Worm (Caenorhabditis elegans) whole organism, mixed stage, embryonic: ENCODE results near the gene Y102F5A.1.

Experiments
- ceh-43 ChIP-seq: fragments of 200-800 bp; sonication (Bioruptor generic); optimal IDR thresholded peaks from 2 replicates; lab custom pipeline; 2018; ENCODE audit warnings: mild to moderate bottlenecking, missing genetic modification characterization, moderate library complexity, missing compliant biosample characterization
- flh-1 ChIP-seq: fragments of 200-800 bp; sonication (Bioruptor generic); optimal IDR thresholded peaks from 2 replicates; lab custom pipeline; 2018; ENCODE audit warnings: mild to moderate bottlenecking, missing genetic modification characterization, moderate library complexity, missing compliant biosample characterization
- mab-5 ChIP-seq: fragments of 150-350 bp; optimal IDR thresholded peaks from 2 replicates; lab custom pipeline; 2014; ENCODE audit warnings: missing biosample characterization, missing genetic modification characterization
- nhr-237 ChIP-seq: fragments of 150-350 bp; optimal IDR thresholded peaks from 2 replicates; lab custom pipeline; 2014; ENCODE audit warnings: missing biosample characterization, missing genetic modification characterization
- pha-4 ChIP-seq: fragments of 150-350 bp; optimal IDR thresholded peaks from 2 replicates; lab custom pipeline; 2018; ENCODE audit warnings: missing biosample characterization, missing genetic modification reagents, missing genetic modification characterization

- TF ChIP-seq mab-5 (no peak), flh-1 (GFP tag; lab: Kevin White, UChicago) (no peak), nhr-237 (tag; lab: Kevin White, UChicago) (no peak), pha-4 (tag; lab: Kevin White, UChicago) (no peak), ceh-43 (GFP tag; lab: Kevin White, UChicago) (no peak)
Measured at ce11 chrX:11827528-11827927, 43.4 kb upstream of the Y102F5A.1 start.
